Worm (Caenorhabditis elegans): ENCODE measurements around the gene T04F3.4.

T04F3.4 gene

DNA sequence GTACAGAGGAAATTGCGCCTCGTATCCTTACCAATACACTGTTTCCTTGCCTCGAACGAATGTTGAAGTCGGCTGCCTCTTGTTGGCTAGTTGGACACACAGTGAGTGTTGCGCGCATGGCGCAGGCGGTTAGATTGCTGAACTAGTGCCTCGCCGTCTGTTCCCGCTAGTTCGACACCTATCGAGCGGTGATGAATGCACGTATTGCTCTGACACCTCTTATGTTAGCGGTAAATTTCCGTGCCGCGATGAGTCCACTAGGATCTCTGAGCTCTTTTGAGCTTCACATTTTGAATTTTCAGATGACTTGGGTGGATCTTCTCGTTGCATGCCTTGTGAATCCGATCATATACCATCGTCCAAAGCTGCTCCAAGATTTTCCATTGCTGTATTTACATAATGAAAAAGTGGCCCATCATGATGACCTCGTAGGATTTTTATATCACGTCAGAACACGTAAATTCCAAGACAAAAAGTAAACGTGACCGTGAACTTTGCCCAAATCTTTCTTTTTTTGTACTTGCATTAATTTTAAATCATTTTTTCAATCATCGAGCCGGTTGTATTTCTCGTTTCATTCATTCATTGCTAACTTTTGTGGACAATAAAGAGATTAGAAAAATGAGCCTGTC lies 20.1 kb upstream of the T04F3.4 start, which contains the start of gene F55A11.11 (continued):
- TF ChIP-seq mbf-1 (tag; optimal IDR thresholded peaks at IDR 0.05), result no peak
- TF ChIP-seq lin-11 (tag; optimal IDR thresholded peaks at IDR 0.05), result peak; percentile 88

DNA sequence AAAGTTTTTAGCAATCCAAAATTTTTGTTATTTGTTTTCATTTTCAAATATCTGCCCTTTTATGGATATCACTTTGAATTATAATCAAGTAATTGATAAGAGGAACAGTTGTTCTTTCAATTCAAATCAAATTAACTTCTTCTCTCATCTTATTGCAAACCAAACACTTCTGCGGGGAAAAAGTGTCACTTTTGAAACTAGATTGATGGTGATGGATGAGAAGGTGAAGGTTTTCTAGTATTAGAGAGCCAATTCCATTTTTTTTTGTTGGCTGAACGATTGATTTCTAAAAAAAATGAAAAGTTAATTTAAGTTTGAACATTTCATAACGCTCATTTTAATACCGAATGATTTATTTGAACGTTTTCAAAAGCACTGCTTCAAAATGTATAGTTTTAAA lies 17.0 kb upstream of the T04F3.4 start:
- TF ChIP-seq elt-1 (tag; optimal IDR thresholded peaks at IDR 0.05), result no peak
- peak; percentile 21 for TF ChIP-seq nhr-25 (tag; optimal IDR thresholded peaks at IDR 0.05)
- TF ChIP-seq sma-9 (GFP tag; optimal IDR thresholded peaks at IDR 0.05), result peak; percentile 40
- TF ChIP-seq sma-9 (tag; optimal IDR thresholded peaks at IDR 0.05), result no peak
- TF ChIP-seq unc-62 (GFP tag; optimal IDR thresholded peaks at IDR 0.05), result peak; percentile 45
- peak; percentile 20 for TF ChIP-seq crh-2 (tag; optimal IDR thresholded peaks at IDR 0.05)
- no peak for TF ChIP-seq gmeb-1 (tag; optimal IDR thresholded peaks at IDR 0.05)
- no peak for TF ChIP-seq ztf-1 (GFP tag; conservative IDR thresholded peaks at IDR 0.05)
- TF ChIP-seq C34F6.9 (tag; optimal IDR thresholded peaks at IDR 0.05), result peak; percentile 46

DNA sequence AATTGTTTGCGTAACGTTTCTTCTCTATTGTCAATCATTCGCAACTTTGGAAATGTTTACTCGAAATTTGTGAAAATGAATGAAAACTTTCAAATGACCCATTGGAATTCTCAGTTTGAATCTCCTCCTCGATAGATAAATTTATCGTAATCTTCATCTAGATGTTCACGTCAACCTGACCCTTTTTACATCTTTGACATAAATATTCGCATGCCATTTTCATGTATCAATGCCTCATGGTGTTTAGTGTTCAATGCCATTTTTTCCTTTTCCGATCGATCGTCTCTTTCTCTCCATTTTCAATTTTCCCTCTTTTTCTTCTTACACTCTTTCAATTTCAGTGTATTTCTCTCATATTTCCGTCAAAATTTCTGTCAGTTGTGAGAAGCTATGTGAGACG lies 16.5 kb upstream of the T04F3.4 start:
- TF ChIP-seq nhr-237 (tag; optimal IDR thresholded peaks at IDR 0.05) (no peak), lin-39 (tag; optimal IDR thresholded peaks at IDR 0.05) (no peak), unc-55 (GFP tag; optimal IDR thresholded peaks at IDR 0.05) (no peak), nhr-23 (tag; optimal IDR thresholded peaks at IDR 0.05) (no peak), nhr-6 (tag; optimal IDR thresholded peaks at IDR 0.05) (no peak), skn-1 (tag; optimal IDR thresholded peaks at IDR 0.05) (no peak), ama-1 (optimal IDR thresholded peaks at IDR 0.05) (no peak), zag-1 (tag; optimal IDR thresholded peaks at IDR 0.05) (no peak), elt-1 (tag; optimal IDR thresholded peaks at IDR 0.05) (peak; percentile 57), nhr-25 (tag; optimal IDR thresholded peaks at IDR 0.05) (peak; percentile 13), mdl-1 (tag; optimal IDR thresholded peaks at IDR 0.05) (no peak), unc-39 (tag; optimal IDR thresholded peaks at IDR 0.05) (no peak), fos-1 (tag; optimal IDR thresholded peaks at IDR 0.05) (no peak), sma-9 (GFP tag; optimal IDR thresholded peaks at IDR 0.05) (peak; percentile 21), sma-9 (tag; optimal IDR thresholded peaks at IDR 0.05) (no peak), nhr-77 (tag; optimal IDR thresholded peaks at IDR 0.05) (no peak), sma-3 (GFP tag; optimal IDR thresholded peaks at IDR 0.05) (no peak), ztf-4 (tag; optimal IDR thresholded peaks at IDR 0.05) (no peak), ceh-16 (tag; optimal IDR thresholded peaks at IDR 0.05) (peak; percentile 68), elt-3 (tag; optimal IDR thresholded peaks at IDR 0.05) (no peak)

DNA sequence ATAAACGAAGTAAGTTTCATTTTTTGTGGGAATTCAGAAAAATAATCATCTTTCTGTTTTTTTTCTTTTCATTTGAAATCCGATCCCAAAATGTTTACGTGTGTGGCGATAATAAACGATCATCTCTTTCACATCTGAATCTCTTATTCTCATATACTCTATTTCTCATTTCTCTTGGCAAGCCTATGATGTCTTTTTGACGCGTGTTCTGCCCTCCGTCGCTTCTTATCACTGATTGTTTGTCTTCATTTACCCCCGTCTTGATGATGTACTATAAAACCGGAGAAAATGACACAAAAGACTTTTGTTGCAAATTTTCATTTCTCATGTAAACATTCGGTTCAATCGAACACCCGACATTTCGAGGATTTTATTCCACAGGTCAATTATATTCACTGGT lies 15.0 kb upstream of the T04F3.4 start:
- TF ChIP-seq ztf-4 (tag; optimal IDR thresholded peaks at IDR 0.05) (no peak), nhr-10 (tag; optimal IDR thresholded peaks at IDR 0.05) (no peak), ceh-82 (tag; optimal IDR thresholded peaks at IDR 0.05) (no peak), F13H6.1 (tag; optimal IDR thresholded peaks at IDR 0.05) (peak; percentile 27), ZK546.5 (tag; optimal IDR thresholded peaks at IDR 0.05) (no peak), nhr-23 (tag; optimal IDR thresholded peaks at IDR 0.05) (no peak), nhr-237 (tag; optimal IDR thresholded peaks at IDR 0.05) (no peak), snpc-4 (tag; optimal IDR thresholded peaks at IDR 0.05) (no peak), elt-3 (tag; optimal IDR thresholded peaks at IDR 0.05) (no peak), unc-62 (GFP tag; optimal IDR thresholded peaks at IDR 0.05) (no peak), sma-3 (GFP tag; optimal IDR thresholded peaks at IDR 0.05) (peak; percentile 11), blmp-1 (tag; optimal IDR thresholded peaks at IDR 0.05; ENCODE audit: insufficient read depth) (peak; percentile 15), nhr-77 (tag; optimal IDR thresholded peaks at IDR 0.05) (no peak), mdl-1 (tag; optimal IDR thresholded peaks at IDR 0.05) (no peak), lin-11 (tag; optimal IDR thresholded peaks at IDR 0.05) (no peak), nhr-25 (tag; optimal IDR thresholded peaks at IDR 0.05) (peak; percentile 25), ceh-16 (tag; optimal IDR thresholded peaks at IDR 0.05) (no peak), unc-55 (GFP tag; optimal IDR thresholded peaks at IDR 0.05) (no peak), R02D3.7 (tag; optimal IDR thresholded peaks at IDR 0.05) (no peak), gmeb-1 (tag; optimal IDR thresholded peaks at IDR 0.05) (peak; percentile 27), mab-5 (tag; optimal IDR thresholded peaks at IDR 0.05) (no peak), ztf-11 (tag; optimal IDR thresholded peaks at IDR 0.05) (no peak), lsy-2 (tag; optimal IDR thresholded peaks at IDR 0.05) (peak in 1 of 2 experiments; percentile 45), nhr-11 (tag; optimal IDR thresholded peaks at IDR 0.05) (no peak), nhr-12 (tag; optimal IDR thresholded peaks at IDR 0.05) (no peak), egl-27 (tag; optimal IDR thresholded peaks at IDR 0.05) (no peak), ztf-1 (GFP tag; conservative IDR thresholded peaks at IDR 0.05) (no peak), nhr-21 (tag; optimal IDR thresholded peaks at IDR 0.05) (peak; percentile 11), crh-2 (tag; optimal IDR thresholded peaks at IDR 0.05) (peak; percentile 58), nhr-129 (tag; optimal IDR thresholded peaks at IDR 0.05) (peak; percentile 18), sma-9 (GFP tag; optimal IDR thresholded peaks at IDR 0.05) (peak; percentile 74), sma-9 (tag; optimal IDR thresholded peaks at IDR 0.05) (no peak), nhr-6 (tag; optimal IDR thresholded peaks at IDR 0.05) (no peak), mbf-1 (tag; optimal IDR thresholded peaks at IDR 0.05) (no peak), sem-4 (tag; optimal IDR thresholded peaks at IDR 0.05) (no peak), lin-13 (GFP tag; optimal IDR thresholded peaks at IDR 0.05) (no peak), aly-2 (tag; optimal IDR thresholded peaks at IDR 0.05) (no peak), alr-1 (tag; optimal IDR thresholded peaks at IDR 0.05) (no peak), lin-39 (tag; optimal IDR thresholded peaks at IDR 0.05) (no peak)

All from whole organism, L2 larva.